Worm (Caenorhabditis elegans): Measurements from ENCODE around the gene cas-1.

DNA sequence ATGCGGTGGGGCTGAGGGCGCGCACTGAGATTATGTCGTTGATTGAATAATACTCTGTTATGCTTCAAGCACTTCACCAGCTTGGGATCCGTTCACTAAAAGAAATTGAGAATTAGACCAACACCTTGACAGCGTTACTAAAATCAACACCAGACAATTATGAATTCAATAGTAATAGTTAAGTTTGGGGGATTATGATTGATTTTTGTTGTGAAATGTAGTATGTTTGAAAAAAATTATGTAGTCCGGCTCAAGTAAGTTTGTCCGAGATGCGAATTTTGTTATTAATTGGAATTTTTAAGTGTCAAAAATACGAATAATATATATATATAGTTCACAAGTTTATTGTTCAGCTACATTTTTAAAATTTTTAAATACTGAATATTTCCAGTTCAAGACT lies 11.9 kb upstream of the cas-1 start, which contains the start of gene sto-5:
- TF ChIP-seq W03F9.2 (tag; optimal IDR thresholded peaks at IDR 0.05) (no peak), him-1 (tag; optimal IDR thresholded peaks at IDR 0.05) (no peak), dao-5 (tag; optimal IDR thresholded peaks at IDR 0.05) (no peak)
